Worm (Caenorhabditis elegans): ENCODE measurements around the gene C39D10.2.

DNA sequence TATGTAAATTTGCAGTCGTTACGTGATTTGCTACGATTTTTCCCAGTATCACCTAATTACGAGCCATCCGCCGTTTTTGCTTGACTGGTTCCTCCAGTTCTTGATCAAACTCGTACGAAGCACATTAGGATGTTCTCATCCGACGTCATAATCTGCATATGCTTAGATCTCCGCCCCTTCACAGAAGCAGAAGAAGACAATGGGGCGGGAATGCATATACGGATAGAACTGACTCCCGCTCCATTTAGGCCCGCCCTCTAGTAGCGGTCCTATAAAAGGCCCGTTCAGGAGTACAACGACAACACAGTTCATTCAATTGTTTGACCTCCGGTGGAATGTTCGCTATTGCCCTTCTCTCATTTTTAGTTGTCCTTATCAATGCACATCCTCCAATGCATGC lies 36.1 kb downstream of the C39D10.2 start, which contains the start of gene zig-4:
- no peak for TF ChIP-seq ztf-4 (tag; optimal IDR thresholded peaks at IDR 0.05)
- TF ChIP-seq zag-1 (tag; optimal IDR thresholded peaks at IDR 0.05): no peak
- no peak for TF ChIP-seq nfya-1 (tag; optimal IDR thresholded peaks at IDR 0.05; ENCODE audit: insufficient read depth)
- TF ChIP-seq ztf-11 (tag; optimal IDR thresholded peaks at IDR 0.05): no peak
- no peak for TF ChIP-seq egl-27 (tag; optimal IDR thresholded peaks at IDR 0.05)
- no peak for TF ChIP-seq fkh-10 (GFP tag; optimal IDR thresholded peaks at IDR 0.05)
- no peak for TF ChIP-seq nhr-11 (tag; optimal IDR thresholded peaks at IDR 0.05)
- no peak for TF ChIP-seq ceh-82 (tag; optimal IDR thresholded peaks at IDR 0.05)
